Fruit fly (Drosophila melanogaster) whole organism, embryonic: Measurements from ENCODE around the gene Cdc42.
A peak's percentile ranks its signal among the peaks of the same experiment; 100 is the strongest.

Experiments used
- Awh ChIP-seq: fragments of 200-800 bp; sonication (Bioruptor generic); IDR thresholded peaks from 2 replicates; pipeline ENCODE4, ENCODE4 v1.3.6; 2022; ENCODE audit warnings: missing biosample characterization, missing genetic modification characterization
- CG1024 ChIP-seq: fragments of 200-800 bp; sonication (Bioruptor generic); IDR thresholded peaks from 2 replicates; pipeline ENCODE4 v1.3.6; 2022; ENCODE audit warnings: missing biosample characterization, missing genetic modification characterization
- CG10274 ChIP-seq: fragments of 200-800 bp; sonication (Bioruptor generic); optimal IDR thresholded peaks from 3 replicates; lab custom pipeline; 2017; ENCODE audit warnings: missing biosample characterization, mild to moderate bottlenecking, missing genetic modification characterization
- CG11398 ChIP-seq: fragments of 200-800 bp; sonication (Bioruptor generic); optimal IDR thresholded peaks from 2 replicates; lab custom pipeline; 2016; ENCODE audit warnings: missing biosample characterization, missing genetic modification characterization
- CG12104 ChIP-seq: fragments of 200-800 bp; sonication (Bioruptor generic); optimal IDR thresholded peaks from 3 replicates; lab custom pipeline; 2016; ENCODE audit warnings: missing biosample characterization, missing genetic modification characterization
- CG12155 ChIP-seq: fragments of 200-800 bp; sonication (Bioruptor generic); optimal IDR thresholded peaks from 3 replicates; lab custom pipeline; 2016; ENCODE audit warnings: missing biosample characterization, missing genetic modification characterization
- CG14710 ChIP-seq: fragments of 200-800 bp; sonication (Bioruptor generic); optimal IDR thresholded peaks from 3 replicates; lab custom pipeline; 2019; ENCODE audit warnings: missing biosample characterization, mild to moderate bottlenecking, missing genetic modification characterization, moderate library complexity
- CG1529 ChIP-seq: fragments of 200-800 bp; sonication (Bioruptor generic); optimal IDR thresholded peaks from 3 replicates; lab custom pipeline; 2018; ENCODE audit warnings: missing biosample characterization, missing genetic modification characterization
- CG17612 ChIP-seq: fragments of 200-800 bp; sonication (Bioruptor generic); IDR thresholded peaks from 2 replicates; pipeline ENCODE4 v1.3.6; 2022; ENCODE audit warnings: missing biosample characterization, missing genetic modification characterization
- CG1792 ChIP-seq: fragments of 200-800 bp; sonication (Bioruptor generic); optimal IDR thresholded peaks from 2 replicates; lab custom pipeline; 2016; ENCODE audit warnings: missing biosample characterization, missing genetic modification characterization
- CG2120 ChIP-seq: fragments of 200-800 bp; sonication (Bioruptor generic); optimal IDR thresholded peaks from 3 replicates; lab custom pipeline; 2016; ENCODE audit warnings: missing biosample characterization, missing genetic modification characterization
- CG30403 ChIP-seq: fragments of 200-800 bp; sonication (Bioruptor generic); optimal IDR thresholded peaks from 3 replicates; lab custom pipeline; 2016; ENCODE audit warnings: missing biosample characterization, missing genetic modification characterization
- CG31224 ChIP-seq: fragments of 200-800 bp; sonication (Bioruptor generic); IDR thresholded peaks from 2 replicates; pipeline ENCODE4 v1.3.6; 2022; ENCODE audit warnings: missing biosample characterization, missing genetic modification characterization
- CG32772 ChIP-seq: fragments of 200-800 bp; sonication (Bioruptor generic); IDR thresholded peaks from 2 replicates; pipeline ENCODE4 v1.3.6; 2022; ENCODE audit warnings: missing biosample characterization, missing genetic modification characterization
- CG3726 ChIP-seq: fragments of 200-800 bp; sonication (Bioruptor generic); IDR thresholded peaks from 3 replicates; pipeline ENCODE4, ENCODE4 v1.3.6; 2022; ENCODE audit warnings: missing biosample characterization, missing genetic modification characterization
- CG4854 ChIP-seq: fragments of 200-800 bp; sonication (Bioruptor generic); optimal IDR thresholded peaks from 2 replicates; lab custom pipeline; 2016; ENCODE audit warnings: missing biosample characterization, missing genetic modification characterization, inconsistent platforms
- CG5245 ChIP-seq: fragments of 200-800 bp; sonication (Bioruptor generic); optimal IDR thresholded peaks from 3 replicates; lab custom pipeline; 2016; ENCODE audit warnings: missing biosample characterization, missing genetic modification characterization
- CG8924 ChIP-seq: fragments of 200-800 bp; optimal IDR thresholded peaks from 3 replicates; lab custom pipeline; 2019; ENCODE audit warnings: missing biosample characterization, mild to moderate bottlenecking, missing genetic modification characterization, moderate library complexity
- CG9215 ChIP-seq: fragments of 200-800 bp; sonication (Bioruptor generic); IDR thresholded peaks from 2 replicates; pipeline ENCODE4 v1.3.6; 2022; ENCODE audit warnings: missing biosample characterization, missing genetic modification characterization
- CG9817 ChIP-seq: fragments of 200-800 bp; sonication (Bioruptor generic); optimal IDR thresholded peaks from 2 replicates; lab custom pipeline; 2018; ENCODE audit warnings: missing biosample characterization, mild to moderate bottlenecking, missing genetic modification characterization, moderate library complexity
- Chrac-16 ChIP-seq: fragments of 200-800 bp; sonication (Bioruptor generic); optimal IDR thresholded peaks from 3 replicates; lab custom pipeline; 2016; ENCODE audit warnings: missing biosample characterization, missing genetic modification characterization
- Dbx ChIP-seq: fragments of 200-800 bp; sonication (Bioruptor generic); IDR thresholded peaks from 3 replicates; pipeline ENCODE4 v1.3.6; 2022; ENCODE audit warnings: missing biosample characterization, missing genetic modification characterization
- Doc3 ChIP-seq: fragments of 200-800 bp; sonication (Bioruptor generic); IDR thresholded peaks from 3 replicates; pipeline ENCODE4 v1.3.6; 2022; ENCODE audit warnings: missing biosample characterization, missing genetic modification characterization; ENCODE audit not compliant: partially characterized antibody
- Drgx ChIP-seq: fragments of 200-800 bp; sonication (Bioruptor generic); IDR thresholded peaks from 2 replicates; pipeline ENCODE4 v1.3.6; 2022; ENCODE audit warnings: missing biosample characterization, missing genetic modification characterization
- Myb ChIP-seq: fragments of 200-800 bp; sonication (Bioruptor generic); optimal IDR thresholded peaks from 2 replicates; lab custom pipeline; 2016; ENCODE audit warnings: missing biosample characterization, missing genetic modification characterization
- Pdp1 ChIP-seq, 2 experiments: fragments of 200-800 bp; sonication (Bioruptor generic); optimal IDR thresholded peaks; 3 replicates each; lab custom pipeline; 2016; ENCODE audit warnings: missing biosample characterization in 2 of 2, missing genetic modification characterization in 2 of 2, mild to moderate bottlenecking in 1 of 2, moderate library complexity in 1 of 2
- Ravus ChIP-seq: fragments of 200-800 bp; sonication (Bioruptor generic); IDR thresholded peaks from 2 replicates; pipeline ENCODE4 v1.3.6; 2022; ENCODE audit warnings: missing biosample characterization, missing genetic modification characterization
- Taf1 ChIP-seq: fragments of 200-800 bp; sonication (Bioruptor generic); IDR thresholded peaks from 2 replicates; pipeline ENCODE4 v1.3.6; 2022; ENCODE audit warnings: missing biosample characterization, missing genetic modification characterization
- Xbp1 ChIP-seq: fragments of 200-800 bp; sonication (Bioruptor generic); optimal IDR thresholded peaks from 3 replicates; lab custom pipeline; 2016; ENCODE audit warnings: missing biosample characterization, mild to moderate bottlenecking, missing genetic modification characterization
- ase ChIP-seq: fragments of 200-800 bp; sonication (Bioruptor generic); IDR thresholded peaks from 3 replicates; pipeline ENCODE4 v1.3.6; 2022; ENCODE audit warnings: missing biosample characterization, missing genetic modification characterization
- ash1 ChIP-seq: fragments of 200-800 bp; sonication (Bioruptor generic); optimal IDR thresholded peaks from 2 replicates; lab custom pipeline; 2018; ENCODE audit warnings: missing biosample characterization, mild to moderate bottlenecking, missing genetic modification characterization
- chn ChIP-seq: fragments of 200-800 bp; sonication (Bioruptor generic); optimal IDR thresholded peaks from 2 replicates; lab custom pipeline; 2016; ENCODE audit warnings: missing biosample characterization, missing genetic modification characterization
- ci ChIP-seq: fragments of 200-800 bp; sonication (Bioruptor generic); IDR thresholded peaks from 3 replicates; pipeline ENCODE4 v1.3.6; 2022; ENCODE audit warnings: missing biosample characterization, missing genetic modification characterization
- crol ChIP-seq: fragments of 200-800 bp; sonication (Bioruptor generic); IDR thresholded peaks from 2 replicates; pipeline ENCODE4 v1.3.6; 2022; ENCODE audit warnings: missing biosample characterization, missing genetic modification characterization
- crp ChIP-seq, 2 experiments: fragments of 200-800 bp; sonication (Bioruptor generic); optimal IDR thresholded peaks; 2 replicates in 1 of 2; 3 replicates in 1 of 2; lab custom pipeline; 2017; ENCODE audit warnings: missing biosample characterization in 2 of 2, missing genetic modification characterization in 2 of 2, mild to moderate bottlenecking in 1 of 2, moderate library complexity in 1 of 2
- dm ChIP-seq: fragments of 200-800 bp; sonication (Bioruptor generic); optimal IDR thresholded peaks from 3 replicates; lab custom pipeline; 2016; ENCODE audit warnings: missing biosample characterization, missing genetic modification characterization
- en ChIP-seq: fragments of 200-800 bp; sonication (Bioruptor generic); optimal IDR thresholded peaks from 2 replicates; lab custom pipeline; 2016; ENCODE audit warnings: missing biosample characterization, missing genetic modification characterization
- fd96Cb ChIP-seq: fragments of 200-800 bp; sonication (Bioruptor generic); optimal IDR thresholded peaks from 2 replicates; lab custom pipeline; 2018; ENCODE audit warnings: missing biosample characterization, mild to moderate bottlenecking, missing genetic modification characterization, moderate library complexity
- gsb ChIP-seq: fragments of 200-800 bp; sonication (Bioruptor generic); IDR thresholded peaks from 2 replicates; pipeline ENCODE4 v1.3.6; 2022; ENCODE audit warnings: missing biosample characterization, missing genetic modification characterization
- ind ChIP-seq: fragments of 200-800 bp; sonication (Bioruptor generic); optimal IDR thresholded peaks from 3 replicates; lab custom pipeline; 2016; ENCODE audit warnings: missing biosample characterization, missing genetic modification characterization
- inv ChIP-seq: fragments of 200-800 bp; sonication (Bioruptor generic); IDR thresholded peaks from 2 replicates; pipeline ENCODE4 v1.3.6; 2022; ENCODE audit warnings: missing biosample characterization, missing genetic modification characterization; ENCODE audit not compliant: partially characterized antibody
- kay ChIP-seq: fragments of 200-800 bp; sonication (Bioruptor generic); optimal IDR thresholded peaks from 2 replicates; lab custom pipeline; 2016; ENCODE audit warnings: missing biosample characterization, missing genetic modification characterization
- kni ChIP-seq: fragments of 200-800 bp; sonication (Bioruptor generic); optimal IDR thresholded peaks from 3 replicates; lab custom pipeline; 2017; ENCODE audit warnings: mild to moderate bottlenecking, missing biosample characterization, missing genetic modification reagents, missing genetic modification characterization
- nerfin-2 ChIP-seq: fragments of 200-800 bp; sonication (Bioruptor generic); IDR thresholded peaks from 2 replicates; pipeline ENCODE4 v1.3.6; 2022; ENCODE audit warnings: missing biosample characterization, missing genetic modification characterization; ENCODE audit not compliant: partially characterized antibody
- nmo ChIP-seq: fragments of 200-800 bp; sonication (Bioruptor generic); optimal IDR thresholded peaks from 2 replicates; lab custom pipeline; 2018; ENCODE audit warnings: missing biosample characterization, mild to moderate bottlenecking, missing genetic modification characterization, moderate library complexity
- pan ChIP-seq, 4 experiments: fragments of >200 bp in 3 of 4; fragments of 200-800 bp in 1 of 4; sonication (Bioruptor generic) in 1 of 4; optimal IDR thresholded peaks in 3 of 4; IDR thresholded peaks in 1 of 4; 2 replicates each; pipeline versions ENCODE4 v1.3.6 to Lab custom; 2017 to 2022; ENCODE audit warnings: missing biosample characterization in 2 of 4, missing genetic modification characterization in 2 of 4, mixed read lengths in 1 of 4
- pita ChIP-seq: fragments of 200-800 bp; sonication (Bioruptor generic); optimal IDR thresholded peaks from 2 replicates; lab custom pipeline; 2017; ENCODE audit warnings: missing biosample characterization, mild to moderate bottlenecking, missing genetic modification characterization
- slou ChIP-seq: fragments of 200-800 bp; sonication (Bioruptor generic); optimal IDR thresholded peaks from 3 replicates; lab custom pipeline; 2016; ENCODE audit warnings: missing biosample characterization, missing genetic modification characterization
- vvl ChIP-seq: fragments of 200-800 bp; sonication (Bioruptor generic); IDR thresholded peaks from 2 replicates; pipeline ENCODE4 v1.3.6; 2022; ENCODE audit warnings: missing biosample characterization, missing genetic modification characterization
- wdn ChIP-seq: fragments of 200-800 bp; sonication (Bioruptor generic); IDR thresholded peaks from 2 replicates; pipeline ENCODE4 v1.3.6; 2022; ENCODE audit warnings: missing biosample characterization, missing genetic modification characterization

Gene Cdc42

dm6 chrX:19666991-19667409 lies 29.9 kb upstream of the Cdc42 start, which contains the start of gene Zw (continued):
- TF ChIP-seq chn (GFP tag; lab: Kevin White, UChicago): peak; percentile 51
- TF ChIP-seq slou (GFP tag; lab: Kevin White, UChicago): no peak
- TF ChIP-seq gsb (GFP tag; lab: Robert Waterston, UW): peak; percentile 21; the same call in 1 of the 2 replicates
- TF ChIP-seq CG17612 (GFP tag; lab: Robert Waterston, UW): no peak
- peak; percentile 53 for TF ChIP-seq Chrac-16 (GFP tag; lab: Kevin White, UChicago)
- TF ChIP-seq CG2120: peak; percentile 73
- TF ChIP-seq CG1529 (GFP tag; lab: Kevin White, UChicago): peak; percentile 0
- peak in 1 of 2 experiments; percentile 70 for TF ChIP-seq crp (GFP tag; optimal IDR thresholded peaks at IDR 0.05; lab: Kevin White, UChicago)
- TF ChIP-seq pita: no peak
- TF ChIP-seq nmo (GFP tag; lab: Kevin White, UChicago): peak; percentile 46
- TF ChIP-seq CG31224 (GFP tag; lab: Robert Waterston, UW): 0 out of 2 replicates have a peak, but pooled peaks have one; percentile 38
- peak; percentile 0 for TF ChIP-seq en (GFP tag; lab: Kevin White, UChicago)
- TF ChIP-seq CG5245 (GFP tag; lab: Kevin White, UChicago): peak; percentile 19
- peak; percentile 61 for TF ChIP-seq CG9215 (GFP tag; lab: Robert Waterston, UW)
- TF ChIP-seq ind (GFP tag; lab: Kevin White, UChicago): peak; percentile 64
- 0 out of 2 replicates have a peak, but pooled peaks have one; percentile 28 for TF ChIP-seq wdn (GFP tag; lab: Robert Waterston, UW)
- peak; percentile 59 for TF ChIP-seq CG32772 (GFP tag; lab: Robert Waterston, UW)
- no peak for TF ChIP-seq Awh
- peak; percentile 78 for TF ChIP-seq ci (GFP tag; lab: Robert Waterston, UW)
- no peak for TF ChIP-seq CG1792
- no peak for TF ChIP-seq CG11398
- peak; percentile 42 for TF ChIP-seq inv (GFP tag; lab: Robert Waterston, UW)
- TF ChIP-seq nerfin-2: no peak
- no peak for TF ChIP-seq CG12104 (GFP tag; lab: Kevin White, UChicago)
- no peak for TF ChIP-seq CG3726 (GFP tag; lab: Robert Waterston, UW)
- TF ChIP-seq Pdp1 (GFP tag; optimal IDR thresholded peaks at IDR 0.05; lab: Kevin White, UChicago): peak; percentile 38 to 43
- TF ChIP-seq CG4854 (GFP tag; lab: Kevin White, UChicago): no peak
- 0 out of 2 replicates have a peak, but pooled peaks have one; percentile 19 for TF ChIP-seq crol
- TF ChIP-seq vvl (GFP tag; lab: Robert Waterston, UW): peak; percentile 84
- peak; percentile 52 for TF ChIP-seq Drgx (GFP tag; lab: Robert Waterston, UW)
- peak; percentile 46; the same call in 1 of the 3 replicates for TF ChIP-seq ase (GFP tag; lab: Robert Waterston, UW)
- TF ChIP-seq kni: peak; percentile 25
- no peak for TF ChIP-seq Doc3 (GFP tag; lab: Robert Waterston, UW)
- peak; percentile 1 for TF ChIP-seq CG8924
- TF ChIP-seq CG12155: peak; percentile 19
- TF ChIP-seq kay: no peak
- TF ChIP-seq Dbx (GFP tag; lab: Robert Waterston, UW): peak; percentile 58; the same call in 2 of the 3 replicates
- TF ChIP-seq Taf1 (GFP tag; lab: Robert Waterston, UW): peak; percentile 40; the same call in 1 of the 2 replicates
- no peak for TF ChIP-seq Myb (GFP tag; lab: Kevin White, UChicago)
- TF ChIP-seq CG1024: 0 out of 2 replicates have a peak, but pooled peaks have one; percentile 7
- TF ChIP-seq dm (GFP tag; lab: Kevin White, UChicago): peak; percentile 5
- peak; percentile 2 for TF ChIP-seq CG14710
- peak; percentile 45 for TF ChIP-seq Xbp1 (GFP tag; lab: Kevin White, UChicago)
- no peak for TF ChIP-seq pan (optimal IDR thresholded peaks at IDR 0.05; lab: Kevin White, UChicago)
- peak in 1 of 2 experiments; percentile 54 for TF ChIP-seq pan (GFP tag; optimal IDR thresholded peaks at IDR 0.05 in 1 of 2, IDR thresholded peaks at IDR 0.05 in 1 of 2)
- no peak for TF ChIP-seq Ravus (GFP tag; lab: Robert Waterston, UW)
- TF ChIP-seq CG9817 (tag; lab: Kevin White, UChicago): peak; percentile 50
- peak; percentile 25 for TF ChIP-seq fd96Cb (tag; lab: Kevin White, UChicago)
- peak; percentile 60 for TF ChIP-seq CG30403 (GFP tag; lab: Kevin White, UChicago)
- no peak for TF ChIP-seq CG10274 (GFP tag; lab: Kevin White, UChicago)
- TF ChIP-seq ash1 (GFP tag; lab: Kevin White, UChicago): no peak
